Fruit fly (Drosophila melanogaster): ENCODE results near the gene Mccc1.

Mccc1 gene

dm6 chr3R:31744044-31744652 is 49.6 kb downstream of the Mccc1 start, which contains the start of gene CG1896:
CG1896 (plus strand) TSS chr3R:31744282.
- peak; percentile 48 for TF ChIP-seq CG17801 (GFP tag; optimal IDR thresholded peaks at IDR 0.05; ENCODE audit: partially characterized antibody)

dm6 chr3R:31743279-31743678 is 50.4 kb downstream of the Mccc1 start, which contains the start of gene Tbca:
Tbca (plus strand) TSS chr3R:31743490.
- peak; percentile 34 for TF ChIP-seq CG17801 (GFP tag; optimal IDR thresholded peaks at IDR 0.05; ENCODE audit: partially characterized antibody)

dm6 chr3R:31741278-31741677 is 52.4 kb downstream of the Mccc1 start:
- TF ChIP-seq CG17801 (GFP tag; optimal IDR thresholded peaks at IDR 0.05; ENCODE audit: partially characterized antibody) = no peak

Measured in ovary, adult (tissue).